Worm (Caenorhabditis elegans) whole organism, midembryonic: Measurements from ENCODE around the gene math-33.
"Not testable (repeated sequence)": the region's sequence is repeated elsewhere in the genome, so short reads cannot be mapped to it uniquely, and the experiment has no call there.

ENCODE experiments used
- T22C8.4 ChIP-seq: fragments of 200-800 bp; sonication (Bioruptor generic); IDR thresholded peaks from 2 replicates; pipeline ENCODE4 v1.3.6; 2022; ENCODE audit warnings: missing genetic modification characterization, missing compliant biosample characterization
- cog-1 ChIP-seq: sonication (generic microtip); optimal IDR thresholded peaks from 2 replicates; lab custom pipeline; 2016; ENCODE audit warnings: missing genetic modification characterization, missing compliant biosample characterization
- flt-1 ChIP-seq: fragments of 200-800 bp; sonication (Bioruptor generic); IDR thresholded peaks from 2 replicates; pipeline ENCODE4 v1.3.6; 2022; ENCODE audit warnings: missing genetic modification characterization, missing compliant biosample characterization
- klf-2 ChIP-seq: fragments of 200-800 bp; sonication (Bioruptor generic); conservative IDR thresholded peaks from 2 replicates; pipeline ENCODE4 v1.3.6; 2022; ENCODE audit warnings: missing genetic modification reagents, missing genetic modification characterization, missing compliant biosample characterization
- med-1 ChIP-seq: sonication (generic microtip); optimal IDR thresholded peaks from 2 replicates; lab custom pipeline; 2017; ENCODE audit warnings: missing genetic modification characterization, mild to moderate bottlenecking, missing compliant biosample characterization, antibody characterized with exemption, missing genetic modification reagents; ENCODE audit not compliant: insufficient read depth
- ref-1 ChIP-seq: fragments of 200-800 bp; sonication (Bioruptor generic); conservative IDR thresholded peaks from 2 replicates; pipeline ENCODE4 v1.3.6; 2022; ENCODE audit warnings: missing genetic modification reagents, missing genetic modification characterization, missing compliant biosample characterization
- tab-1 ChIP-seq: fragments of 200-800 bp; sonication (Bioruptor generic); IDR thresholded peaks from 2 replicates; pipeline ENCODE4 v1.3.6; 2022; ENCODE audit warnings: missing genetic modification characterization, missing compliant biosample characterization
- ztf-23 ChIP-seq: fragments of 200-800 bp; sonication (Bioruptor generic); IDR thresholded peaks from 2 replicates; pipeline ENCODE4 v1.3.6; 2022; ENCODE audit warnings: missing genetic modification reagents, missing genetic modification characterization, missing compliant biosample characterization
- ztf-29 ChIP-seq: fragments of 200-800 bp; sonication (Bioruptor generic); IDR thresholded peaks from 2 replicates; pipeline ENCODE4 v1.3.6; 2022; ENCODE audit warnings: missing genetic modification reagents, missing genetic modification characterization, missing compliant biosample characterization

math-33 gene

DNA sequence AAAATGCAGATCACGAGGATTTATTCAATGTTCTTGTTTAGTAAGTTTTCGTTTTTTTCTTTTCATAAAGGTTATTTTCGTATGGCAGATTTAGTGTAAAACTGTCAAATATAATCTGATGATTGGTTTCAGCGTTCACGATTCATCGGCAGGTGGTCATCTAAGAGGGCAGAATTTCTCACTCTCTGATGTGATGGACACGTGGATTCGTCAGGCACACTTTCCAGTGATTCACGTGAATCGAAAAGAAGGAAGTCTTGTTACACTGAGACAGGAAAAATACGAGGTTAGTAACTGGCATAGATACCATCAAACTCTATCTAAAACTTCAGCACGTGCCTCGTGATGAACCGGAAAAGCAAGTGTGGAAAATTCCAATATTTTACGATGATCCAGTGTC is 19.0 kb upstream of the math-33 start:
- TF ChIP-seq ztf-29 (GFP tag; lab: Robert Waterston, UW) (no peak), ztf-23 (GFP tag; lab: Robert Waterston, UW) (no peak), med-1 (GFP tag; lab: Kevin White, UChicago) (no peak), klf-2 (GFP tag; lab: Robert Waterston, UW) (no peak), ref-1 (GFP tag; lab: Robert Waterston, UW) (no peak), tab-1 (GFP tag; lab: Robert Waterston, UW) (no peak), flt-1 (GFP tag; lab: Robert Waterston, UW) (no peak), T22C8.4 (no peak)

DNA sequence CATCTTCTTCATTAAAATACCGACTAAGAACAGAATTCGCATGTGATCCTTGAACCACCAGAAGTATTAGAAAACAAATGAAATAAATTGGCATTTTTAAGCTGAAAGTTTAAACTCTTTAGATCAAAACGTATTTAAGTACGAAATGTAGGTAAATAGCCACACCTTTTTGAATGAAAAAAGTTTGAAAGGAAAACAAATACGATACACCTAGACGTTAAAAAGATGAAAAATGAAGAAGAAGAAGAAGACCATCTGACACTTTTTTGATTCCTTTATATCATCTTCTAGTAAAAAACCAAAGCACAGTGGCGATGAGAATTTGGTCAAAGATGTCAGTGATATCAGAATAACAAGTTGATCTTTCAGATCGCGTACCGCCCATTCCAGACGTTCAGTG is 17.8 kb upstream of the math-33 start, which contains the start of gene Y42A5A.3:
Gene Y42A5A.3 (minus strand): TSS at position 101 of the 400 bp plus-strand sequence.
- TF ChIP-seq ref-1 (GFP tag; lab: Robert Waterston, UW): no peak
- TF ChIP-seq ztf-29 (GFP tag; lab: Robert Waterston, UW): no peak
- no peak for TF ChIP-seq T22C8.4
- TF ChIP-seq klf-2 (GFP tag; lab: Robert Waterston, UW): no peak
- no peak for TF ChIP-seq flt-1 (GFP tag; lab: Robert Waterston, UW)
- no peak for TF ChIP-seq cog-1
- TF ChIP-seq med-1 (GFP tag; lab: Kevin White, UChicago): no peak
- TF ChIP-seq ztf-23 (GFP tag; lab: Robert Waterston, UW): no peak
- no peak for TF ChIP-seq tab-1 (GFP tag; lab: Robert Waterston, UW)

DNA sequence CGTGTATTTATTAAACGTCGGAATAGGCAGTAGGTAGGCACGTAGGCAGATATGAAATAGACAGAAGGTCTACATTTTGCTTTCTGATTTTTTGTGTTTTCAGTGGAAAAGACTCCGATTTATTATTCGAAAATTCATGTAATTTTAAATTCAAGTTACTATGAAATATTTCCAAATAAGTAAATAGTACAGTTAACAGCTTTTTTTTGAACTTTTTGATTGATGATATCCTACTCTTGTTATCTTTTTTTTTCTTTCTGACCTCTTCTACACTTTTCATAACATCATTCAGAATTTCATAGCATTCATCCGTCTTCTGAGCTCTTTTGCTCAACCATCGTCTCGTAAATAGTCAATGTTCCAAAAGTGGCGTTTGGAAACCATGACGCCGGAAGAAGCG is 15.1 kb upstream of the math-33 start, which contains the start of gene cdkl-1:
Gene cdkl-1 (plus strand): TSS at position 301 of the 400 bp plus-strand sequence.
- TF ChIP-seq cog-1: no peak
- no peak for TF ChIP-seq ref-1 (GFP tag; lab: Robert Waterston, UW)
- TF ChIP-seq flt-1 (GFP tag; lab: Robert Waterston, UW): no peak
- no peak for TF ChIP-seq ztf-29 (GFP tag; lab: Robert Waterston, UW)
- no peak for TF ChIP-seq T22C8.4
- no peak for TF ChIP-seq tab-1 (GFP tag; lab: Robert Waterston, UW)
- no peak for TF ChIP-seq klf-2 (GFP tag; lab: Robert Waterston, UW)
- TF ChIP-seq ztf-23 (GFP tag; lab: Robert Waterston, UW): no peak
- TF ChIP-seq med-1 (GFP tag; lab: Kevin White, UChicago): no peak

DNA sequence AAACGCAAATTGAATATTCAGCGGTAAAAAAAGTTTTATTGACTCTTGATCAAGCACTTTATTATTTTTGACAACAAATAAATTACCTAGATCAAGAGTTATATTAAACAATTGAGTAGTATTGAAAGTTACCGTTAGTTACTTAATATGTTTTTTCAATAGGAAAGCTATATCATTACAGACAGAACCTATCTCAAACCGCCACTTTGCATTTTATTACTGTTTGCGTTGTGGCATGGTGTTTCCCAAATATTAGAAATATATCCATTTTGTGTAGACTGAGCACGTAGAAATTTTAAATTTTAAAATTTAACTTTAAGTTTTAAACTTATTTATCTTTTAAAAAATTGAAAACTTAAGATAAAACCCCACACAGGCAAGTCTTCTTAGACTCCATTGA is 9.3 kb upstream of the math-33 start:
- no peak for TF ChIP-seq ztf-23 (GFP tag; lab: Robert Waterston, UW)
- no peak for TF ChIP-seq flt-1 (GFP tag; lab: Robert Waterston, UW)
- no peak for TF ChIP-seq tab-1 (GFP tag; lab: Robert Waterston, UW)
- TF ChIP-seq T22C8.4: no peak
- TF ChIP-seq ref-1 (GFP tag; lab: Robert Waterston, UW): no peak
- no peak for TF ChIP-seq med-1 (GFP tag; lab: Kevin White, UChicago)

DNA sequence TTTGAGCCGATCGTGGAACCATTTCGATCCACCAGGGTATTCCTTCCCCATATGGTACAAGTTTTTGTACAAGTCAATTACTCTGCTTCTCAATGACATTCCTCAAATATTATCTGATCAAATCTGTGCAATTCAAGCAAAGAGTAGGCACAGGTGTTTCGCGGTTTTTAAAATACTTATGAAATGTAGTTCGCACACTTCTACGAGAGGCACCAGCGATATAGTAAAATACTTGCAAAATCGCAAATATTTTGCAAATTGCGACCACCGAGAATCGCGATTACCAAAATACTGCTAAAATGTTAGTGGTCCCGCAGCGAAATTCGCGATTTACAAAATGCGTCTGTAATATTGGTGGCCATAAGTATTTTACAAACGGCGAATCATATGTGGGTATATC is 4.1 kb upstream of the math-33 start, which contains the start of gene Y42A5A.5:
Gene Y42A5A.5 (minus strand): TSS at position 101 of the 400 bp plus-strand sequence.
- not testable (repeated sequence) for TF ChIP-seq flt-1, klf-2, ztf-29 (GFP tag; lab: Robert Waterston, UW)

DNA sequence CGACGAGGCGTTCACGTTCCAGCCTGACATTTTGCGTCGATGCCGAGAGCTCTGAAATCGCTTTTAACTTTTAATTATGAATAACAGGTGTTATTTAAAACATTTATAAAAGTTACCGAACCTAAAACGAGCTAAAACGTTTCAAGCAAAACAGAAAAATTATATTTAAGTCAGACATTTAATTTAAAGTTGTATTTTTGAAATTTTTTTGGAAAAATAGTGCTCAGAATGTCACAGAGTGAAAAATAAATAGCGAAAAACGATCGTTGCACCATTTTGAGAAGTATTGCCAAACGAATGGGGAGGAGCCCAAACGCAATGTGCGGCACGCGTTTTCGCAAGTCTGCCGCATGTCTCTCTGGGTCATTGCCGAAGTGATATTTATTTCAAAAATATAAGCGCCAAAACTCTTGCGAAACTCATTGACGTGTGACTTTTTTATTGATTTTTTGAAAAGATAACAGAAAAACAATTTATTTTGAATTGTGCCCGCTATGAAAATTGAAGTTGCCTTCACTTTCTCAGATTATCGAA is 599 bp upstream of the math-33 start, which contains the start of gene erfa-3:
Gene erfa-3 (minus strand): TSS at position 51 of the 534 bp plus-strand sequence.
- TF ChIP-seq tab-1 (GFP tag; lab: Robert Waterston, UW) (no peak; the same call in 1 of the 2 replicates), med-1 (GFP tag; lab: Kevin White, UChicago) (peak; percentile 91), T22C8.4 (peak; percentile 66), klf-2 (GFP tag; lab: Robert Waterston, UW) (peak; percentile 40; the same call in 1 of the 2 replicates), ztf-23 (GFP tag; lab: Robert Waterston, UW) (peak; percentile 88), ztf-29 (GFP tag; lab: Robert Waterston, UW) (peak; percentile 72; the same call in 1 of the 2 replicates), cog-1 (peak; percentile 58), ref-1 (GFP tag; lab: Robert Waterston, UW) (0 out of 2 replicates have a peak, but pooled peaks have one; percentile 14), flt-1 (GFP tag; lab: Robert Waterston, UW) (no peak; the same call in none of the 2 replicates)

DNA sequence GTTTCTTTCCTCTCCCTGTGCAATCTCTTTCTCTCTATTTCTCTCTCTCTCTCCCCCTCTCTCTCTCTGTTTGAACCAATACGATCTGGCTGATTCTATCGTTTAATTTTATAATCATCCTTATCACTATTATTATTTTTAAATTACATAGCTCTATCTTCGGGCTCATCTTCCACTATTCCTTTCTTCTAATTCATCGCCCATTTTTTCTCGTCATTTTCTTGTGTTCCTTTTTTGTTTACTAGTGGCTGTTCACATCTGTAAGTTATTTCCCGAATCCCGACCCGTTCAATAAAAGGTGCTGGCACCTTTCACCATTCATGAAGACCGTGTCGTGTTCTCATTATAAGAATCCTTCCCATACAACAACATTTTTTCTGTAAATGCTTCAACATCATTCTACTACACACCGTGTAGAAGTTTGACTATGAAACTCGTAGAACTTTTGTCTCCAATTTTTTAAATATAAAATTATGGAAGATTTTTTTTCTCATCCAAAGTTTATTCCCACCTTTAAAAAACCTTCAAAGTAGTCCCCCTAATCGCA is 4.5 kb downstream of the math-33 start:
- TF ChIP-seq ztf-29 (GFP tag; lab: Robert Waterston, UW): no peak
- TF ChIP-seq flt-1 (GFP tag; lab: Robert Waterston, UW): no peak

DNA sequence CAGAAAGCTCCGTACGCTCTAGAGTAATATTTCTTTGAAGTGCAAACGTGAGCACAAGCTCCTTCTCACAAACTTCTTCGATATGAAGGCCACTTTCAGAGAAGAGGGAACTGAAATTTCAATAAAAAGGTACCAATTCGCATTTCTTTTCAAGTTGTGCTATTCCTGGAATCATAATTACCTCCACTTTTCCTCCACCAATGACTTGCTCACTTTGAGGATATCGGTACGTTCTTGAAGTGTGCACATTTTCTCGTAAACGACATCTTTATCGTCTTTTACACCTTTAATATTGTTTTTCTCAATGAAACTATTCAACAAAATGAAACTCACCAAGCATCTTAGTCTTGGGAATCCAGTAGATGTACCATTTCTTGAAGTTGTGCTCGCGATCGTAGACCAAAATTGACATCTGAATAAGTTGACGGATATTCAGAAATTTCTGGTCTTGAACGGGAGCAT is 5.6 kb downstream of the math-33 start, which contains the start of gene scb-1:
Gene scb-1 (minus strand): TSS at position 412 of the 462 bp plus-strand sequence.
- TF ChIP-seq cog-1 (no peak), klf-2 (GFP tag; lab: Robert Waterston, UW) (no peak), tab-1 (GFP tag; lab: Robert Waterston, UW) (no peak), flt-1 (GFP tag; lab: Robert Waterston, UW) (no peak), ref-1 (GFP tag; lab: Robert Waterston, UW) (no peak), ztf-23 (GFP tag; lab: Robert Waterston, UW) (no peak), ztf-29 (GFP tag; lab: Robert Waterston, UW) (no peak), T22C8.4 (no peak), med-1 (GFP tag; lab: Kevin White, UChicago) (no peak)

DNA sequence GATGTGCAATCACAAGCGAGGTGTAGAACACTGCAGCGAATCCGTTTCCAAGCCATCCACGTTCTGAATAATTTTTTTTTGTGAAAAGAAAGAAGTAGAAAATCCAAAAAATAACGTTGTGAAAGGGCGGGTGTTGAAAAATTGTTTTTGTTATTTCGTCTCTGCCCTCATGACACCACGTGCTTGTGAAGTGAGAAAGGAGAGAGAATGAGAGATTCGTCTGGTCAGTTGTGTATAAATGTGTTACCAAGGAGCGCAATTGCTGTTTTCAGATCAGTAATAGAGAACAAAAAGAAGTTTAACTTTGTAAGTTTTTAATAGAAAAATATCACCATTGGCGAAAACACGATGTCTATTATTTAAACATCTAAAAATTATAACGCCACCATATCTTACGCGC is 7.5 kb downstream of the math-33 start:
- TF ChIP-seq ztf-29 (GFP tag; lab: Robert Waterston, UW): no peak
- no peak for TF ChIP-seq ztf-23 (GFP tag; lab: Robert Waterston, UW)
- no peak for TF ChIP-seq tab-1 (GFP tag; lab: Robert Waterston, UW)
